Worm (Caenorhabditis elegans) whole organism, L4 larva: Measurements from ENCODE around the gene srw-16.

ENCODE experiments used
- T20F7.1 ChIP-seq: fragments of 200-800 bp; sonication (Bioruptor generic); optimal IDR thresholded peaks from 2 replicates; lab custom pipeline; 2018; ENCODE audit warnings: mild to moderate bottlenecking, missing genetic modification characterization, missing compliant biosample characterization
- attf-4 ChIP-seq: sonication (generic microtip); optimal IDR thresholded peaks from 3 replicates; lab custom pipeline; 2017; ENCODE audit warnings: missing biosample characterization, missing genetic modification characterization
- ceh-28 ChIP-seq: fragments of 150-350 bp; optimal IDR thresholded peaks from 2 replicates; lab custom pipeline; 2014; ENCODE audit warnings: missing biosample characterization, missing genetic modification reagents, missing genetic modification characterization
- dpl-1 ChIP-seq: fragments of 150-350 bp; optimal IDR thresholded peaks from 2 replicates; lab custom pipeline; 2014; ENCODE audit warnings: missing biosample characterization, missing genetic modification reagents, missing genetic modification characterization
- fkh-10 ChIP-seq: fragments of 150-350 bp; optimal IDR thresholded peaks from 2 replicates; lab custom pipeline; 2014; ENCODE audit warnings: missing biosample characterization, missing genetic modification reagents, missing genetic modification characterization
- lin-39 ChIP-seq: fragments of 150-350 bp; optimal IDR thresholded peaks from 2 replicates; lab custom pipeline; 2014; ENCODE audit warnings: missing biosample characterization, missing genetic modification reagents, missing genetic modification characterization
- nhr-48 ChIP-seq: sonication (generic microtip); optimal IDR thresholded peaks from 2 replicates; lab custom pipeline; 2016; ENCODE audit warnings: mild to moderate bottlenecking, missing genetic modification characterization, missing compliant biosample characterization
- pqm-1 ChIP-seq: sonication (generic microtip); optimal IDR thresholded peaks from 2 replicates; lab custom pipeline; 2017; ENCODE audit warnings: missing biosample characterization, missing genetic modification characterization
- snpc-4 ChIP-seq: fragments of 150-350 bp; optimal IDR thresholded peaks from 2 replicates; lab custom pipeline; 2014; ENCODE audit warnings: missing biosample characterization, missing genetic modification characterization
- zfp-2 ChIP-seq: sonication (generic microtip); optimal IDR thresholded peaks from 2 replicates; lab custom pipeline; 2016; ENCODE audit warnings: mild to moderate bottlenecking, missing genetic modification characterization, missing compliant biosample characterization

DNA sequence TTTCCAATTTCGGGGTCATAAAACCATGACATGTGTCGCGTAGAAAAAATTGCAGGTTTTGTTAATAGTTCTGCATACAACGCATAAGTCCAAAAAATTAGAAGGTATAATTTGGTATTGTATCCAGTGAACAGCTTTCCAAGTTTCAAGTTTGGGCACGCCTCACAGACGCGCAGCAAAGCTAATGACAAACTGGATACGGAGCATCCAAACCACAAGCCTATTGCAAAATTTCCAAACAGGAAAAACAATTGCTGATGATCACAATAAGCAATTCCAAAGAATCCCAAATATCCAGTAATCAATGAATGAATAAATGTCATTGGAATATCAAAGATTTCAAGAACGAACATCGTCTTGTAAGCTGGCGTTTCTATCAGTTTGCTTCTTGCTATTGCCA, 38.9 kb upstream of the srw-16 start:
- TF ChIP-seq fkh-10 (GFP tag; lab: Kevin White, UChicago) (no peak), zfp-2 (tag; lab: Kevin White, UChicago) (no peak), T20F7.1 (GFP tag; lab: Kevin White, UChicago) (no peak), lin-39 (tag; lab: Kevin White, UChicago) (no peak), dpl-1 (GFP tag; lab: Kevin White, UChicago) (no peak), snpc-4 (tag; lab: Kevin White, UChicago) (no peak), nhr-48 (no peak), attf-4 (no peak), pqm-1 (tag; lab: Kevin White, UChicago) (no peak), ceh-28 (tag; lab: Kevin White, UChicago) (no peak)
